Worm (Caenorhabditis elegans): ENCODE measurements around the gene H39E23.2.

Gene H39E23.2

ce11 chrV:14069899-14070298, 40.2 kb upstream of the H39E23.2 start:
- TF ChIP-seq ceh-6 (GFP tag; optimal IDR thresholded peaks at IDR 0.05), result no peak
- no peak for TF ChIP-seq T23F11.4 (GFP tag; optimal IDR thresholded peaks at IDR 0.05)
- TF ChIP-seq ceh-2 (tag; optimal IDR thresholded peaks at IDR 0.05), result no peak
- TF ChIP-seq unc-3 (GFP tag; conservative IDR thresholded peaks at IDR 0.05), result no peak
- TF ChIP-seq unc-3 (tag; optimal IDR thresholded peaks at IDR 0.05), result no peak
- TF ChIP-seq tbx-7 (tag; optimal IDR thresholded peaks at IDR 0.05), result no peak
- TF ChIP-seq ama-1 (optimal IDR thresholded peaks at IDR 0.05), result no peak
- no peak for TF ChIP-seq unc-55 (GFP tag; optimal IDR thresholded peaks at IDR 0.05)
- TF ChIP-seq ref-2 (tag; optimal IDR thresholded peaks at IDR 0.05), result no peak
- no peak for TF ChIP-seq odd-2 (tag; optimal IDR thresholded peaks at IDR 0.05)
- no peak for TF ChIP-seq ahr-1 (tag; optimal IDR thresholded peaks at IDR 0.05)
- TF ChIP-seq hlh-8 (tag; optimal IDR thresholded peaks at IDR 0.05), result no peak
- no peak for TF ChIP-seq K09A11.1 (tag; optimal IDR thresholded peaks at IDR 0.05; ENCODE audit: insufficient read depth)
- no peak for TF ChIP-seq dve-1 (tag; optimal IDR thresholded peaks at IDR 0.05)
- no peak for TF ChIP-seq ets-4 (tag; optimal IDR thresholded peaks at IDR 0.05)
- TF ChIP-seq nhr-11 (tag; optimal IDR thresholded peaks at IDR 0.05), result no peak
- no peak for TF ChIP-seq pat-9 (tag; optimal IDR thresholded peaks at IDR 0.05)
- no peak for TF ChIP-seq dmd-4 (tag; optimal IDR thresholded peaks at IDR 0.05; ENCODE audit: borderline replicate concordance)
- TF ChIP-seq unc-86 (tag; optimal IDR thresholded peaks at IDR 0.05), result no peak
- no peak for TF ChIP-seq npax-4 (tag; optimal IDR thresholded peaks at IDR 0.05)
- no peak for TF ChIP-seq syd-9 (tag; optimal IDR thresholded peaks at IDR 0.05)

ce11 chrV:14074160-14074559, 36.0 kb upstream of the H39E23.2 start, which contains the start of gene D1086.11:
Gene D1086.11 (plus strand): TSS chrV:14074460.
- TF ChIP-seq rnt-1 (tag; optimal IDR thresholded peaks at IDR 0.05) (no peak), che-1 (tag; optimal IDR thresholded peaks at IDR 0.05) (no peak), tbx-7 (tag; optimal IDR thresholded peaks at IDR 0.05) (no peak), pros-1 (tag; optimal IDR thresholded peaks at IDR 0.05) (no peak), sdc-2 (tag; optimal IDR thresholded peaks at IDR 0.05) (no peak), madf-2 (tag; optimal IDR thresholded peaks at IDR 0.05) (no peak), mec-3 (tag; optimal IDR thresholded peaks at IDR 0.05; ENCODE audit: borderline replicate concordance) (no peak), ceh-24 (tag; optimal IDR thresholded peaks at IDR 0.05) (no peak), C08G9.2 (tag; optimal IDR thresholded peaks at IDR 0.05) (no peak), fkh-6 (tag; optimal IDR thresholded peaks at IDR 0.05) (no peak)

ce11 chrV:14079501-14079900, 30.6 kb upstream of the H39E23.2 start, which contains the start of gene D1086.6:
Gene D1086.6 (plus strand): TSS chrV:14079801.
- TF ChIP-seq elt-2 (tag; optimal IDR thresholded peaks at IDR 0.05) (no peak), nhr-232 (tag; optimal IDR thresholded peaks at IDR 0.05) (no peak), pha-4 (tag; optimal IDR thresholded peaks at IDR 0.05) (no peak), tbx-2 (tag; optimal IDR thresholded peaks at IDR 0.05) (no peak), hlh-30 (tag; optimal IDR thresholded peaks at IDR 0.05; ENCODE audit: insufficient read depth) (no peak), pha-2 (tag; optimal IDR thresholded peaks at IDR 0.05) (no peak), ceh-48 (tag; optimal IDR thresholded peaks at IDR 0.05) (no peak), hlh-13 (GFP tag; optimal IDR thresholded peaks at IDR 0.05) (no peak), sox-2 (GFP tag; IDR thresholded peaks at IDR 0.05) (no peak), pros-1 (tag; optimal IDR thresholded peaks at IDR 0.05) (no peak), dmd-4 (tag; optimal IDR thresholded peaks at IDR 0.05; ENCODE audit: borderline replicate concordance) (no peak), K09A11.1 (tag; optimal IDR thresholded peaks at IDR 0.05; ENCODE audit: insufficient read depth) (no peak), dve-1 (tag; optimal IDR thresholded peaks at IDR 0.05) (no peak), ceh-24 (tag; optimal IDR thresholded peaks at IDR 0.05) (no peak), ceh-9 (tag; optimal IDR thresholded peaks at IDR 0.05) (no peak), C08G9.2 (tag; optimal IDR thresholded peaks at IDR 0.05) (no peak), ceh-30 (tag; optimal IDR thresholded peaks at IDR 0.05) (no peak)

Measured in whole organism, late embryonic.